Worm (Caenorhabditis elegans) whole organism, L1 larva: ENCODE results near the gene F19B2.7.

Source experiments
- C16A3.4 ChIP-seq: fragments of 150-350 bp; optimal IDR thresholded peaks from 2 replicates; lab custom pipeline; 2014; ENCODE audit warnings: missing biosample characterization, missing genetic modification characterization
- aha-1 ChIP-seq: fragments of 150-350 bp; optimal IDR thresholded peaks from 2 replicates; lab custom pipeline; 2014; ENCODE audit warnings: missing biosample characterization, missing genetic modification characterization
- alr-1 ChIP-seq: fragments of 200-800 bp; sonication (Bioruptor generic); optimal IDR thresholded peaks from 2 replicates; lab custom pipeline; 2018; ENCODE audit warnings: borderline replicate concordance, mild to moderate bottlenecking, missing genetic modification characterization, missing compliant biosample characterization
- aly-2 ChIP-seq: fragments of 150-350 bp; optimal IDR thresholded peaks from 2 replicates; lab custom pipeline; 2014; ENCODE audit warnings: missing biosample characterization, missing genetic modification characterization
- efl-1 ChIP-seq, 4 experiments: fragments of 150-350 bp; optimal IDR thresholded peaks in 3 of 4; peaks in 1 of 4; 1 replicate in 1 of 4; 2 replicates in 3 of 4; lab custom pipeline; 2014; ENCODE audit warnings: missing biosample characterization in 2 of 4, missing genetic modification characterization in 2 of 4, missing genetic modification reagents in 2 of 4
- efl-3 ChIP-seq: fragments of 200-800 bp; sonication (Bioruptor generic); optimal IDR thresholded peaks from 2 replicates; lab custom pipeline; 2018; ENCODE audit warnings: mild to moderate bottlenecking, missing genetic modification characterization, missing compliant biosample characterization
- egl-27 ChIP-seq, 2 experiments: fragments of 150-350 bp in 1 of 2; sonication (generic microtip); optimal IDR thresholded peaks; 3 replicates each; lab custom pipeline; 2017 to 2018; ENCODE audit warnings: missing biosample characterization in 2 of 2, missing genetic modification characterization in 2 of 2, missing genetic modification reagents in 2 of 2
- elt-3 ChIP-seq, 6 experiments: fragments of 150-350 bp in 1 of 6; sonication (generic microtip); optimal IDR thresholded peaks; 2 replicates each; lab custom pipeline; 2017 to 2018; ENCODE audit warnings: missing biosample characterization in 6 of 6, missing genetic modification characterization in 6 of 6, inconsistent platforms in 1 of 6
- fkh-8 ChIP-seq: sonication (generic microtip); optimal IDR thresholded peaks from 2 replicates; lab custom pipeline; 2016; ENCODE audit warnings: mild to moderate bottlenecking, missing genetic modification characterization, missing compliant biosample characterization
- fos-1 ChIP-seq: fragments of 150-350 bp; optimal IDR thresholded peaks from 2 replicates; lab custom pipeline; 2014; ENCODE audit warnings: missing biosample characterization, missing genetic modification characterization
- hlh-4 ChIP-seq: sonication (generic microtip); optimal IDR thresholded peaks from 2 replicates; lab custom pipeline; 2016; ENCODE audit warnings: mild to moderate bottlenecking, missing genetic modification characterization, missing compliant biosample characterization
- irx-1 ChIP-seq: sonication (generic microtip); optimal IDR thresholded peaks from 2 replicates; lab custom pipeline; 2016; ENCODE audit warnings: missing genetic modification characterization, missing compliant biosample characterization
- lin-14 ChIP-seq: fragments of 200-800 bp; sonication (Bioruptor generic); optimal IDR thresholded peaks from 2 replicates; lab custom pipeline; 2018; ENCODE audit warnings: mild to moderate bottlenecking, missing genetic modification characterization, moderate library complexity, missing compliant biosample characterization
- lin-15B ChIP-seq: fragments of 150-350 bp; sonication (generic microtip); optimal IDR thresholded peaks from 3 replicates; lab custom pipeline; 2014; ENCODE audit warnings: missing biosample characterization, missing genetic modification characterization
- lin-35 ChIP-seq, 2 experiments: fragments of 150-350 bp; optimal IDR thresholded peaks; 2 replicates each; lab custom pipeline; 2014; ENCODE audit warnings: missing biosample characterization in 2 of 2, missing genetic modification characterization in 2 of 2, missing genetic modification reagents in 2 of 2
- mdl-1 ChIP-seq, 2 experiments: fragments of 150-350 bp; optimal IDR thresholded peaks; 2 replicates each; lab custom pipeline; 2014 to 2017; ENCODE audit warnings: missing biosample characterization in 2 of 2, missing genetic modification characterization in 2 of 2, inconsistent platforms in 1 of 2
- nhr-12 ChIP-seq: sonication (generic microtip); optimal IDR thresholded peaks from 2 replicates; lab custom pipeline; 2017; ENCODE audit warnings: missing biosample characterization, missing genetic modification characterization
- nhr-237 ChIP-seq: fragments of 150-350 bp; optimal IDR thresholded peaks from 2 replicates; lab custom pipeline; 2014; ENCODE audit warnings: missing biosample characterization, missing genetic modification characterization
- nhr-28 ChIP-seq: fragments of 150-350 bp; optimal IDR thresholded peaks from 2 replicates; lab custom pipeline; 2014; ENCODE audit warnings: missing biosample characterization, missing genetic modification characterization
- nhr-71 ChIP-seq: sonication (generic microtip); optimal IDR thresholded peaks from 2 replicates; lab custom pipeline; 2016; ENCODE audit warnings: mild to moderate bottlenecking, missing genetic modification characterization, moderate library complexity, missing compliant biosample characterization
- nhr-85 ChIP-seq: sonication (generic microtip); peaks from one replicate; lab custom pipeline; 2016; ENCODE audit warnings: missing genetic modification characterization, inconsistent platforms, missing compliant biosample characterization
- nhr-90 ChIP-seq: sonication (generic microtip); optimal IDR thresholded peaks from 2 replicates; lab custom pipeline; 2016; ENCODE audit warnings: mild to moderate bottlenecking, missing genetic modification characterization, missing compliant biosample characterization; ENCODE audit not compliant: poor library complexity
- rnt-1 ChIP-seq: sonication (generic microtip); optimal IDR thresholded peaks from 2 replicates; lab custom pipeline; 2016; ENCODE audit warnings: mild to moderate bottlenecking, missing genetic modification characterization, moderate library complexity, missing compliant biosample characterization
- snu-23 ChIP-seq: sonication (generic microtip); optimal IDR thresholded peaks from 2 replicates; lab custom pipeline; 2016; ENCODE audit warnings: missing genetic modification characterization, missing compliant biosample characterization
- sptf-1 ChIP-seq: fragments of 150-350 bp; optimal IDR thresholded peaks from 2 replicates; lab custom pipeline; 2014; ENCODE audit warnings: missing biosample characterization, missing genetic modification characterization
- sup-37 ChIP-seq: fragments of 200-800 bp; sonication (Bioruptor generic); optimal IDR thresholded peaks from 2 replicates; lab custom pipeline; 2018; ENCODE audit warnings: mild to moderate bottlenecking, missing genetic modification characterization, missing compliant biosample characterization
- swsn-7 ChIP-seq: sonication (generic microtip); optimal IDR thresholded peaks from 2 replicates; lab custom pipeline; 2016; ENCODE audit warnings: missing genetic modification characterization, missing compliant biosample characterization
- unc-86 ChIP-seq: sonication (generic microtip); optimal IDR thresholded peaks from 2 replicates; lab custom pipeline; 2016; ENCODE audit warnings: missing genetic modification characterization, missing compliant biosample characterization
- xbp-1 ChIP-seq: sonication (generic microtip); optimal IDR thresholded peaks from 2 replicates; lab custom pipeline; 2016; ENCODE audit warnings: missing genetic modification characterization, missing compliant biosample characterization
- zag-1 ChIP-seq: fragments of 150-350 bp; optimal IDR thresholded peaks from 2 replicates; lab custom pipeline; 2014; ENCODE audit warnings: missing biosample characterization, missing genetic modification characterization
- zip-4 ChIP-seq: fragments of 200-800 bp; sonication (Bioruptor generic); optimal IDR thresholded peaks from 2 replicates; lab custom pipeline; 2018; ENCODE audit warnings: mild to moderate bottlenecking, missing genetic modification characterization, moderate library complexity, missing compliant biosample characterization
- ztf-11 ChIP-seq, 2 experiments: sonication (generic microtip); optimal IDR thresholded peaks; 2 replicates each; lab custom pipeline; 2016 to 2017; ENCODE audit warnings: missing genetic modification characterization in 2 of 2, missing biosample characterization in 1 of 2, missing compliant biosample characterization in 1 of 2
- ztf-4 ChIP-seq: fragments of 150-350 bp; optimal IDR thresholded peaks from 2 replicates; lab custom pipeline; 2014; ENCODE audit warnings: missing biosample characterization, missing genetic modification characterization

F19B2.7 gene

ce11 chrV:20151432-20151831 lies at the start of gene F19B2.7:
F19B2.7 (plus strand) TSS chrV:20151732.
- TF ChIP-seq sptf-1 (tag; lab: Kevin White, UChicago) (no peak), xbp-1 (tag; lab: Kevin White, UChicago) (no peak), fkh-8 (tag; lab: Kevin White, UChicago) (no peak)

ce11 chrV:20104417-20104816 lies 47.1 kb upstream of the F19B2.7 start:
- no peak for TF ChIP-seq hlh-4 (tag; lab: Kevin White, UChicago)
- no peak for TF ChIP-seq mdl-1 (tag; optimal IDR thresholded peaks at IDR 0.05; lab: Kevin White, UChicago)
- TF ChIP-seq snu-23 (GFP tag; lab: Kevin White, UChicago): no peak
- no peak for TF ChIP-seq alr-1 (tag; lab: Kevin White, UChicago)

ce11 chrV:20105210-20105793 lies 46.2 kb upstream of the F19B2.7 start:
- TF ChIP-seq nhr-237 (tag; lab: Kevin White, UChicago) (no peak), unc-86 (tag; lab: Kevin White, UChicago) (no peak), swsn-7 (tag; lab: Kevin White, UChicago) (no peak), sup-37 (no peak), zip-4 (GFP tag; lab: Kevin White, UChicago) (no peak), nhr-12 (tag; lab: Kevin White, UChicago) (no peak), elt-3 (tag; optimal IDR thresholded peaks at IDR 0.05; lab: Kevin White, UChicago) (no peak), irx-1 (tag; lab: Kevin White, UChicago) (no peak), nhr-85 (no peak), aha-1 (tag; lab: Kevin White, UChicago) (no peak), egl-27 (tag; optimal IDR thresholded peaks at IDR 0.05; lab: Kevin White, UChicago) (no peak), aly-2 (no peak), ztf-4 (tag; lab: Kevin White, UChicago) (no peak), nhr-28 (tag; lab: Kevin White, UChicago) (no peak), rnt-1 (no peak)
- TF ChIP-seq, all 84 proteins: peak for 0

ce11 chrV:20119770-20120169 lies 31.8 kb upstream of the F19B2.7 start:
- no peak for TF ChIP-seq xbp-1 (tag; lab: Kevin White, UChicago)
- TF ChIP-seq mdl-1 (tag; optimal IDR thresholded peaks at IDR 0.05; lab: Kevin White, UChicago): no peak
- TF ChIP-seq sup-37: no peak
- no peak for TF ChIP-seq unc-86 (tag; lab: Kevin White, UChicago)
- no peak for TF ChIP-seq lin-15B (tag; lab: Kevin White, UChicago)
- TF ChIP-seq lin-14 (GFP tag; lab: Kevin White, UChicago): no peak
- TF ChIP-seq nhr-90 (tag; lab: Kevin White, UChicago): no peak
- no peak for TF ChIP-seq C16A3.4 (tag; lab: Kevin White, UChicago)
- TF ChIP-seq zag-1 (tag; lab: Kevin White, UChicago): no peak
- TF ChIP-seq alr-1 (tag; lab: Kevin White, UChicago): no peak
- TF ChIP-seq ztf-11 (tag; optimal IDR thresholded peaks at IDR 0.05; lab: Kevin White, UChicago): no peak
- TF ChIP-seq ztf-4 (tag; lab: Kevin White, UChicago): no peak
- TF ChIP-seq swsn-7 (tag; lab: Kevin White, UChicago): no peak
- no peak for TF ChIP-seq fkh-8 (tag; lab: Kevin White, UChicago)
- no peak for TF ChIP-seq aly-2
- no peak for TF ChIP-seq efl-3 (GFP tag; lab: Kevin White, UChicago)
- no peak for TF ChIP-seq fos-1 (tag; lab: Kevin White, UChicago)
- no peak for TF ChIP-seq sptf-1 (tag; lab: Kevin White, UChicago)
- TF ChIP-seq lin-35 (GFP tag; optimal IDR thresholded peaks at IDR 0.05; lab: Kevin White, UChicago): no peak
- TF ChIP-seq nhr-71 (tag; lab: Kevin White, UChicago): no peak

- no peak for TF ChIP-seq swsn-7 (tag; lab: Kevin White, UChicago)
- TF ChIP-seq efl-1 (optimal IDR thresholded peaks at IDR 0.05; lab: Kevin White, UChicago): no peak
- TF ChIP-seq efl-1 (GFP tag; optimal IDR thresholded peaks at IDR 0.05 in 1 of 2; lab: Kevin White, UChicago): peak in 1 of 2 experiments; percentile 43
These were observed 30.8 kb upstream of the F19B2.7 start, which contains the start of gene ncx-1 for ce11 chrV:20120623-20121165. ncx-1 (minus strand) TSS chrV:20120673.
